Fruit fly (Drosophila melanogaster): Measurements from ENCODE around the gene DNAlig3.

Gene DNAlig3

DNA sequence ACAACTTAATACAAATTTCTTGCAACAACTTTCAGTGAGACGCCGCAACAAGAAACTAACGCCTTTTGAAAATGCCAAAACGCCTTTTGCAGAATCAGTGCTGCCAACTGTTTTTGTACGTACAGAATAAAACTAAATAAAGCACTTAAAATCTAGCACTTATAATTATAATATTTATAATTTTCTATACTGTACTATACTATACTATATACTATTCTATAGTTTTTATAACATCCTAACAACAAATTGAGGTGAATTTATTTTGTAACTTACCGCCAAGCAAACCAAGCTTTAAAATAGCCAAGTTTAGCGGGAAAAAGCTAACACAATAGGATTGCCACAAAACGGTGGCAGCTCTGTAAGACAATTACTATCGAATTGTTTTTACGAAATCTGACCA, 32.1 kb upstream of the DNAlig3 start, which contains the start of the genes Aos1 and Srlp (continued):
- TF ChIP-seq CG5245 (GFP tag; optimal IDR thresholded peaks at IDR 0.05) (peak; percentile 63), Ravus (GFP tag; IDR thresholded peaks at IDR 0.05) (no peak), mld (GFP tag; IDR thresholded peaks at IDR 0.05; ENCODE audit: partially characterized antibody) (no peak), HLHmδ (GFP tag; optimal IDR thresholded peaks at IDR 0.05) (no peak), Dip2 (GFP tag; IDR thresholded peaks at IDR 0.05) (no peak), Sox102F (GFP tag; optimal IDR thresholded peaks at IDR 0.05) (no peak), BEAF-32 (GFP tag; optimal IDR thresholded peaks at IDR 0.05) (peak; percentile 61), MTF-1 (GFP tag; optimal IDR thresholded peaks at IDR 0.05; ENCODE audit: borderline replicate concordance) (no peak), Elba2 (GFP tag; optimal IDR thresholded peaks at IDR 0.05) (peak; percentile 37), kay (GFP tag; optimal IDR thresholded peaks at IDR 0.05) (no peak), Optix (GFP tag; IDR thresholded peaks at IDR 0.05) (no peak), CG10267 (tag; optimal IDR thresholded peaks at IDR 0.05) (peak; percentile 70), usp (GFP tag; optimal IDR thresholded peaks at IDR 0.05) (no peak), CG3726 (GFP tag; IDR thresholded peaks at IDR 0.05) (no peak), CG1647 (GFP tag; optimal IDR thresholded peaks at IDR 0.05) (peak; percentile 6), gem (tag; optimal IDR thresholded peaks at IDR 0.05) (no peak), CG11695 (GFP tag; IDR thresholded peaks at IDR 0.05) (no peak), CG17186 (GFP tag; optimal IDR thresholded peaks at IDR 0.05) (peak; percentile 21), tgo (GFP tag; IDR thresholded peaks at IDR 0.05) (no peak), CG6254 (GFP tag; optimal IDR thresholded peaks at IDR 0.05) (no peak), gsb (GFP tag; IDR thresholded peaks at IDR 0.05) (no peak), psq (GFP tag; optimal IDR thresholded peaks at IDR 0.05) (no peak), Sry-δ (GFP tag; optimal IDR thresholded peaks at IDR 0.05) (no peak), h (optimal IDR thresholded peaks at IDR 0.05) (no peak), vnd (GFP tag; IDR thresholded peaks at IDR 0.05; ENCODE audit: partially characterized antibody) (no peak), lab (GFP tag; optimal IDR thresholded peaks at IDR 0.05) (no peak), CG4707 (GFP tag; optimal IDR thresholded peaks at IDR 0.05) (no peak), CG7987 (GFP tag; optimal IDR thresholded peaks at IDR 0.05) (no peak), CG6175 (GFP tag; IDR thresholded peaks at IDR 0.05) (no peak), CG12391 (tag; optimal IDR thresholded peaks at IDR 0.05) (peak; percentile 81), CG17361 (GFP tag; IDR thresholded peaks at IDR 0.05) (peak; percentile 77), CG17359 (tag; optimal IDR thresholded peaks at IDR 0.05) (peak; percentile 35), lbe (GFP tag; optimal IDR thresholded peaks at IDR 0.05) (peak; percentile 51), CG32532 (GFP tag; IDR thresholded peaks at IDR 0.05) (peak; percentile 47; the same call in 1 of the 2 replicates), hbn (GFP tag; IDR thresholded peaks at IDR 0.05; ENCODE audit: partially characterized antibody) (no peak; the same call in 1 of the 2 replicates), Abd-B (GFP tag; optimal IDR thresholded peaks at IDR 0.05) (peak; percentile 62), CG3281 (GFP tag; optimal IDR thresholded peaks at IDR 0.05) (peak; percentile 50), amos (GFP tag; IDR thresholded peaks at IDR 0.05; ENCODE audit: partially characterized antibody) (peak; percentile 12; the same call in 1 of the 2 replicates), Nf-YA (GFP tag; IDR thresholded peaks at IDR 0.05) (no peak), Tbp (GFP tag; optimal IDR thresholded peaks at IDR 0.05) (no peak), wek (GFP tag; optimal IDR thresholded peaks at IDR 0.05) (no peak), Oli (tag; optimal IDR thresholded peaks at IDR 0.05) (no peak), onecut (GFP tag; IDR thresholded peaks at IDR 0.05) (no peak), E2f2 (GFP tag; IDR thresholded peaks at IDR 0.05) (peak; percentile 69), CG14965 (GFP tag; optimal IDR thresholded peaks at IDR 0.05; ENCODE audit: borderline replicate concordance) (no peak), chn (GFP tag; optimal IDR thresholded peaks at IDR 0.05) (no peak), dimm (GFP tag; IDR thresholded peaks at IDR 0.05) (no peak), Ssrp (tag; optimal IDR thresholded peaks at IDR 0.05) (peak; percentile 48), CG1529 (GFP tag; optimal IDR thresholded peaks at IDR 0.05) (no peak), Poxn (GFP tag; IDR thresholded peaks at IDR 0.05) (no peak), Ptx1 (GFP tag; IDR thresholded peaks at IDR 0.05) (peak; percentile 46)

Data from whole organism, embryonic.